Worm (Caenorhabditis elegans) whole organism, L4 larva: ENCODE measurements around the gene him-14.

Source experiments
- T20F7.1 ChIP-seq: fragments of 200-800 bp; sonication (Bioruptor generic); optimal IDR thresholded peaks from 2 replicates; lab custom pipeline; 2018; ENCODE audit warnings: mild to moderate bottlenecking, missing genetic modification characterization, missing compliant biosample characterization
- ZK546.5 ChIP-seq, 2 experiments: sonication (generic microtip); optimal IDR thresholded peaks; 2 replicates each; lab custom pipeline; 2017; ENCODE audit warnings: missing biosample characterization in 2 of 2, missing genetic modification characterization in 2 of 2
- aha-1 ChIP-seq: fragments of 150-350 bp; peaks from one replicate; lab custom pipeline; 2014; ENCODE audit warnings: missing biosample characterization, missing genetic modification characterization
- ceh-20 ChIP-seq: fragments of 200-800 bp; sonication (Bioruptor generic); IDR thresholded peaks from 2 replicates; pipeline ENCODE4 v1.3.6; 2022; ENCODE audit warnings: missing genetic modification reagents, missing genetic modification characterization, missing compliant biosample characterization
- ceh-28 ChIP-seq: fragments of 150-350 bp; optimal IDR thresholded peaks from 2 replicates; lab custom pipeline; 2014; ENCODE audit warnings: missing biosample characterization, missing genetic modification reagents, missing genetic modification characterization
- daf-16 ChIP-seq, 3 experiments: sonication (generic microtip); optimal IDR thresholded peaks; 2 replicates each; lab custom pipeline; 2016 to 2017; ENCODE audit warnings: missing genetic modification characterization in 3 of 3, missing genetic modification reagents in 3 of 3, mild to moderate bottlenecking in 2 of 3, missing compliant biosample characterization in 2 of 3, missing biosample characterization in 1 of 3, moderate library complexity in 1 of 3
- dpl-1 ChIP-seq: fragments of 150-350 bp; optimal IDR thresholded peaks from 2 replicates; lab custom pipeline; 2014; ENCODE audit warnings: missing biosample characterization, missing genetic modification reagents, missing genetic modification characterization
- egl-43 ChIP-seq: fragments of 200-800 bp; sonication (Bioruptor generic); IDR thresholded peaks from 2 replicates; pipeline ENCODE4 v1.3.6; 2022; ENCODE audit warnings: missing genetic modification reagents, missing genetic modification characterization, missing compliant biosample characterization
- fkh-10 ChIP-seq: fragments of 150-350 bp; optimal IDR thresholded peaks from 2 replicates; lab custom pipeline; 2014; ENCODE audit warnings: missing biosample characterization, missing genetic modification reagents, missing genetic modification characterization
- hlh-11 ChIP-seq: fragments of 200-800 bp; sonication (Bioruptor generic); optimal IDR thresholded peaks from 2 replicates; lab custom pipeline; 2018; ENCODE audit warnings: mild to moderate bottlenecking, missing genetic modification characterization, missing compliant biosample characterization
- hlh-30 ChIP-seq: sonication (generic microtip); optimal IDR thresholded peaks from 2 replicates; lab custom pipeline; 2017; ENCODE audit warnings: antibody characterized with exemption, mild to moderate bottlenecking, missing genetic modification characterization, missing compliant biosample characterization; ENCODE audit not compliant: insufficient read depth
- hmg-1.1 ChIP-seq: fragments of 200-800 bp; sonication (Bioruptor generic); IDR thresholded peaks from 2 replicates; pipeline ENCODE4 v1.3.6; 2022; ENCODE audit warnings: missing genetic modification reagents, missing genetic modification characterization, missing compliant biosample characterization
- lin-13 ChIP-seq: fragments of 150-350 bp; optimal IDR thresholded peaks from 2 replicates; lab custom pipeline; 2014; ENCODE audit warnings: missing biosample characterization, missing genetic modification reagents, missing genetic modification characterization
- lin-15B ChIP-seq: fragments of 150-350 bp; sonication (generic microtip); optimal IDR thresholded peaks from 3 replicates; lab custom pipeline; 2014; ENCODE audit warnings: missing biosample characterization, missing genetic modification characterization
- lsy-2 ChIP-seq, 2 experiments: fragments of 150-350 bp in 1 of 2; sonication (generic microtip) in 1 of 2; optimal IDR thresholded peaks; 2 replicates each; lab custom pipeline; 2014 to 2017; ENCODE audit warnings: missing biosample characterization in 2 of 2, missing genetic modification characterization in 2 of 2
- mes-2 ChIP-seq: sonication (generic microtip); optimal IDR thresholded peaks from 2 replicates; lab custom pipeline; 2016; ENCODE audit warnings: missing genotype, mild to moderate bottlenecking, missing genetic modification characterization, missing compliant biosample characterization; ENCODE audit not compliant: poor library complexity, severe bottlenecking
- mxl-3 ChIP-seq: fragments of 200-800 bp; sonication (Bioruptor generic); optimal IDR thresholded peaks from 2 replicates; lab custom pipeline; 2018; ENCODE audit warnings: mild to moderate bottlenecking, missing genetic modification characterization, missing compliant biosample characterization
- nhr-102 ChIP-seq: sonication (generic microtip); optimal IDR thresholded peaks from 2 replicates; lab custom pipeline; 2016; ENCODE audit warnings: mild to moderate bottlenecking, missing genetic modification characterization, moderate library complexity, missing compliant biosample characterization
- nhr-11 ChIP-seq: fragments of 150-350 bp; optimal IDR thresholded peaks from 2 replicates; lab custom pipeline; 2014; ENCODE audit warnings: missing biosample characterization, missing genetic modification characterization
- nhr-237 ChIP-seq: sonication (generic microtip); optimal IDR thresholded peaks from 2 replicates; lab custom pipeline; 2017; ENCODE audit warnings: missing biosample characterization, missing genetic modification characterization
- nhr-25 ChIP-seq: sonication (generic microtip); optimal IDR thresholded peaks from 2 replicates; lab custom pipeline; 2017; ENCODE audit warnings: missing genetic modification characterization, mild to moderate bottlenecking, missing compliant biosample characterization, antibody characterized with exemption, moderate library complexity, borderline replicate concordance; ENCODE audit not compliant: insufficient read depth
- nhr-28 ChIP-seq: fragments of 150-350 bp; optimal IDR thresholded peaks from 2 replicates; lab custom pipeline; 2014; ENCODE audit warnings: missing biosample characterization, missing genetic modification characterization
- nhr-48 ChIP-seq: sonication (generic microtip); optimal IDR thresholded peaks from 2 replicates; lab custom pipeline; 2016; ENCODE audit warnings: mild to moderate bottlenecking, missing genetic modification characterization, missing compliant biosample characterization
- unc-62 ChIP-seq, 3 experiments: fragments of 150-350 bp in 1 of 3; sonication (generic microtip); optimal IDR thresholded peaks in 2 of 3; peaks in 1 of 3; 1 replicate in 1 of 3; 2 replicates in 2 of 3; lab custom pipeline; 2014 to 2017; ENCODE audit warnings: missing biosample characterization in 3 of 3, missing genetic modification characterization in 3 of 3, missing genetic modification reagents in 3 of 3, missing genotype in 1 of 3

The him-14 gene

DNA sequence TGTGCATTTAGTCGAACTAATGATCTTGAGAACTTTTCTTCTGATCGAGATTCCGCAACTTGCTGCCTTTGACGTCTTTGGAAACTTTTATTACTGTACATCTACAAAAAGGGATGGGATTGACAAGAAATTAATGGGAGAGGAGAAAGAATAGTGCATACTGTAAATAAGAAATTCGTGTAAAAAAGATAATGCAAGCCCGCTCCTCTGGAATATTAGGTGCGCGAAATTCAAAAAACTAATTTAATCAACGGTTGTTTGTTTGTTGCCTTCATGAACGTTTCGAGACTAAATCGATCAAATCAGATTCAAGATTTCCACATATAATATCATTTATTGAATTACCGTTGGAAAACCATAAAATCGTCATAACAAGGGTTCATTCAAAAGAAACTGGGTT, at the start of gene him-14:
Gene him-14 (minus strand): TSS at position 101 of the 400 bp plus-strand sequence.
- TF ChIP-seq lin-13 (no peak), aha-1 (peak; percentile 82), lin-15B (tag; lab: Kevin White, UChicago) (no peak), T20F7.1 (GFP tag; lab: Kevin White, UChicago) (no peak), daf-16 (GFP tag; optimal IDR thresholded peaks at IDR 0.05; lab: Kevin White, UChicago) (no peak), daf-16 (tag; optimal IDR thresholded peaks at IDR 0.05; lab: Kevin White, UChicago) (no peak)

ce11 chrII:7119525-7119924, 49.8 kb upstream of the him-14 start:
- TF ChIP-seq ceh-20 (GFP tag; lab: Robert Waterston, UW) (no peak), aha-1 (peak; percentile 93)
- TF ChIP-seq, all 104 proteins: peak for 1

ce11 chrII:7116350-7116749, 46.6 kb upstream of the him-14 start, which contains the start of gene spon-1:
Gene spon-1, plus strand, starts transcription at chrII:7116557.
- TF ChIP-seq nhr-102 (tag; lab: Kevin White, UChicago), result no peak
- TF ChIP-seq nhr-48 (tag; lab: Kevin White, UChicago), result no peak
- TF ChIP-seq ceh-28 (tag; lab: Kevin White, UChicago), result no peak
- TF ChIP-seq lin-13, result no peak
- no peak for TF ChIP-seq mxl-3 (GFP tag; lab: Kevin White, UChicago)
- TF ChIP-seq egl-43, result no peak
- TF ChIP-seq aha-1, result no peak

ce11 chrII:7115638-7116037, 45.9 kb upstream of the him-14 start, which contains the start of gene cutl-5:
Gene cutl-5, minus strand, starts transcription at chrII:7115906.
- TF ChIP-seq unc-62 (GFP tag; optimal IDR thresholded peaks at IDR 0.05 in 1 of 2; lab: Kevin White, UChicago), result peak in 1 of 2 experiments; percentile 93
- TF ChIP-seq unc-62 (tag; optimal IDR thresholded peaks at IDR 0.05; lab: Kevin White, UChicago), result no peak
- TF ChIP-seq nhr-11 (tag; lab: Kevin White, UChicago), result no peak

DNA sequence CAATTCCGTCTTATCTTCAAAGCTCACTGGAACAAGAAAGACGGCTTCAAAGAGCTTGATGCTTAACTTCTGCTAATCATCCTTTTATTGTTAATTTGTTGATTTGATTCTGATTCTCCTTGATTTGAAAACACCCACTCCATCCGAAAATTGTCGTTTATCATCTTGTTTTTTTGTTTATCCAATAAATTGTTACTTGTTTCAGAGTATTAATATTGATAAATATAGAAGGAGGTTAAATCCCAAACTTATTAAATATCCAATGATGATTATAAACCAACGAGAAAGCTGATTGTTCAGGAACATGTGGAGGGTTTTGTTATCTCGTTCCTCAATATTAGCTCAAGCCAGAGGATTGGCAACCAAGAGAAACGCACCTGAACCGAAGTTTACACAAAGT, 43.0 kb upstream of the him-14 start, which contains the start of gene F10E7.6:
Gene F10E7.6 (plus strand): TSS at position 301 of the 400 bp plus-strand sequence.
- TF ChIP-seq mxl-3 (GFP tag; lab: Kevin White, UChicago) (no peak), unc-62 (GFP tag; optimal IDR thresholded peaks at IDR 0.05 in 1 of 2; lab: Kevin White, UChicago) (peak in 1 of 2 experiments; percentile 63), unc-62 (tag; optimal IDR thresholded peaks at IDR 0.05; lab: Kevin White, UChicago) (no peak)

DNA sequence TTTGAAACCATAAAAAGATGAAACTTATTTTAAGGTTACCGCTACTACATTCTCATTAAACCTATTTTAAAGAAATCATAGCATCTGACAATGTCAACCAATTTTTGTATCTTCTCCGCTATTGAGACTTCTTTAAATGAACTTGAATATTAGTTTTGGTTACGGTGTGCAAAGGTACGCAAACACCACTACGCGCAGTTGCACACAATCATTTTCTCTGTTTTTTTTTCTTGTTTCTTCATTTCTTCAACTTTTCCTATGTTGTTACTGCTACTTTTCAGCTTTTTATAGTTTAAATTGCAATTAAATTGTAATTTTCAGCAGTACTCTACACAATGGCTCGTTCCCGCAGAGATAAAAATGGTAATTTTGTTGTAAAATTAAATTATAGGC, 41.9 kb upstream of the him-14 start, which contains the start of gene F10E7.5:
Gene F10E7.5 (plus strand): TSS at position 322 of the 393 bp plus-strand sequence.
- TF ChIP-seq nhr-28 (tag; lab: Kevin White, UChicago) (peak; percentile 33), hlh-11 (peak; percentile 3), ZK546.5 (tag; optimal IDR thresholded peaks at IDR 0.05; lab: Kevin White, UChicago) (peak in 1 of 2 experiments; percentile 22), T20F7.1 (GFP tag; lab: Kevin White, UChicago) (peak; percentile 69), mes-2 (tag; lab: Kevin White, UChicago) (peak; percentile 72), lin-13 (peak; percentile 15), lsy-2 (tag; optimal IDR thresholded peaks at IDR 0.05; lab: Kevin White, UChicago) (peak; percentile 92 to 99), nhr-237 (no peak), egl-43 (no peak), aha-1 (no peak), daf-16 (GFP tag; optimal IDR thresholded peaks at IDR 0.05; lab: Kevin White, UChicago) (no peak), daf-16 (tag; optimal IDR thresholded peaks at IDR 0.05; lab: Kevin White, UChicago) (peak; percentile 13), hlh-30 (tag; lab: Kevin White, UChicago) (peak; percentile 7), dpl-1 (GFP tag; lab: Kevin White, UChicago) (peak; percentile 25), hmg-1.1 (GFP tag; lab: Robert Waterston, UW) (0 out of 2 replicates have a peak, but pooled peaks have one; percentile 17)

DNA sequence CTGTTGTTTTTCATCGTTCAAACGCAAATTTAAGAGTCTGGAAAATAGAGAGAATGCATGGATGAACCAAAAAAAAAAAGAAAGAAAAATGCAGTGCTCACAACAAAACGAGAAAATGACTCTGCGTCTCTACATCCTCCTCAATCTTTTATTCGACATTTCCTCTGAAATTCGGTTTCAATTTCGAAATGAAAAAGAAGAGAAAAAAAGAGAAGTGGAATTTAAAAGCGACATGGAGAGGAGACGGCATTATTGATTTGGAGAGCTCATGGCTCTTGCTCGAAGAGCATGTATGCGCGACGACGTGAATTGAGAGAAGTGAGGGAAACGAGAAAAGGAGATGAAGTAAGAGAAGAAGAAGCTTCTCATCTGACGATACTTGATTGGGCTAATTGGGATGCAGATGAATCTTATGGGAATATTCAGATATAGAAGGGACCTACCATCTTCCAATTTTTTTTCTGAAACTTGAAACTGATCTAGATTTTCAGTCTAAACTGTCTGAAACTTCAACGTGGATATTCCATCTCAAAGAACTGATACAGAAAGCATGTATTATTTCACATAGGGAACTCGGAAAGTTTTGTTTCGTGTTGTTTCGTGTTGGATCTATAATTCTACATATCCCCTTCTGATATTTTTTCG, 41.4 kb upstream of the him-14 start:
- TF ChIP-seq fkh-10, result peak; percentile 45
- TF ChIP-seq lsy-2 (tag; optimal IDR thresholded peaks at IDR 0.05; lab: Kevin White, UChicago), result peak in 1 of 2 experiments; percentile 53
- TF ChIP-seq hmg-1.1 (GFP tag; lab: Robert Waterston, UW), result 0 out of 2 replicates have a peak, but pooled peaks have one; percentile 9
- no peak for TF ChIP-seq nhr-25 (tag; lab: Kevin White, UChicago)
- peak in 1 of 2 experiments; percentile 95 for TF ChIP-seq unc-62 (GFP tag; optimal IDR thresholded peaks at IDR 0.05 in 1 of 2; lab: Kevin White, UChicago)
- TF ChIP-seq unc-62 (tag; optimal IDR thresholded peaks at IDR 0.05; lab: Kevin White, UChicago), result no peak
- TF ChIP-seq, all 104 proteins: peak for 4
